Worm (Caenorhabditis elegans) whole organism, L2 larva: ENCODE results near the gene Y69A2AR.47.
A peak's percentile ranks its signal among the peaks of the same experiment; 100 is the strongest.

Source experiments
- C34F6.9 ChIP-seq: fragments of 150-350 bp; optimal IDR thresholded peaks from 2 replicates; lab custom pipeline; 2014; ENCODE audit warnings: missing biosample characterization, missing genetic modification characterization
- R02D3.7 ChIP-seq: fragments of 150-350 bp; optimal IDR thresholded peaks from 2 replicates; lab custom pipeline; 2014; ENCODE audit warnings: missing biosample characterization, missing genetic modification characterization
- alr-1 ChIP-seq: fragments of 150-350 bp; optimal IDR thresholded peaks from 2 replicates; lab custom pipeline; 2014; ENCODE audit warnings: missing biosample characterization, missing genetic modification characterization
- aly-2 ChIP-seq: fragments of 150-350 bp; optimal IDR thresholded peaks from 2 replicates; lab custom pipeline; 2014; ENCODE audit warnings: missing biosample characterization, missing genetic modification characterization
- ama-1 ChIP-seq: fragments of 150-350 bp; optimal IDR thresholded peaks from 2 replicates; lab custom pipeline; 2018; ENCODE audit warnings: inconsistent platforms
- crh-2 ChIP-seq: sonication (generic microtip); optimal IDR thresholded peaks from 2 replicates; lab custom pipeline; 2017; ENCODE audit warnings: missing biosample characterization, missing genetic modification characterization
- dmd-4 ChIP-seq: sonication (generic microtip); optimal IDR thresholded peaks from 2 replicates; lab custom pipeline; 2017; ENCODE audit warnings: missing biosample characterization, missing genetic modification characterization
- egl-27 ChIP-seq: sonication (generic microtip); optimal IDR thresholded peaks from 3 replicates; lab custom pipeline; 2017; ENCODE audit warnings: missing biosample characterization, missing genetic modification reagents, missing genetic modification characterization
- elt-3 ChIP-seq: sonication (generic microtip); optimal IDR thresholded peaks from 2 replicates; lab custom pipeline; 2017; ENCODE audit warnings: missing biosample characterization, missing genetic modification characterization
- lin-13 ChIP-seq: fragments of 150-350 bp; optimal IDR thresholded peaks from 2 replicates; lab custom pipeline; 2014; ENCODE audit warnings: missing biosample characterization, missing genetic modification reagents, missing genetic modification characterization
- lin-39 ChIP-seq: fragments of 150-350 bp; optimal IDR thresholded peaks from 2 replicates; lab custom pipeline; 2014; ENCODE audit warnings: missing biosample characterization, missing genetic modification reagents, missing genetic modification characterization
- nhr-21 ChIP-seq: fragments of 150-350 bp; optimal IDR thresholded peaks from 2 replicates; lab custom pipeline; 2014; ENCODE audit warnings: missing biosample characterization, missing genetic modification characterization
- nhr-237 ChIP-seq: fragments of 150-350 bp; optimal IDR thresholded peaks from 2 replicates; lab custom pipeline; 2014; ENCODE audit warnings: missing biosample characterization, missing genetic modification characterization
- nhr-25 ChIP-seq: fragments of 150-350 bp; sonication (generic microtip); optimal IDR thresholded peaks from 3 replicates; lab custom pipeline; 2014; ENCODE audit warnings: missing biosample characterization, missing genetic modification characterization
- sem-4 ChIP-seq: fragments of 150-350 bp; optimal IDR thresholded peaks from 2 replicates; lab custom pipeline; 2014; ENCODE audit warnings: missing biosample characterization, missing genetic modification reagents, missing genetic modification characterization
- skn-1 ChIP-seq: sonication (generic microtip); optimal IDR thresholded peaks from 2 replicates; lab custom pipeline; 2017; ENCODE audit warnings: missing biosample characterization, missing genetic modification characterization
- sma-3 ChIP-seq: sonication (generic microtip); optimal IDR thresholded peaks from 2 replicates; lab custom pipeline; 2016; ENCODE audit warnings: missing genetic modification reagents, missing genetic modification characterization, missing compliant biosample characterization
- unc-55 ChIP-seq: fragments of 150-350 bp; sonication (generic microtip); optimal IDR thresholded peaks from 3 replicates; lab custom pipeline; 2014; ENCODE audit warnings: missing biosample characterization, missing genetic modification reagents, missing genetic modification characterization
- unc-62 ChIP-seq: fragments of 150-350 bp; optimal IDR thresholded peaks from 2 replicates; lab custom pipeline; 2014; ENCODE audit warnings: missing biosample characterization, missing genetic modification reagents, missing genetic modification characterization
- zag-1 ChIP-seq: fragments of 150-350 bp; optimal IDR thresholded peaks from 2 replicates; lab custom pipeline; 2014; ENCODE audit warnings: missing biosample characterization, missing genetic modification characterization
- ztf-1 ChIP-seq: fragments of 200-800 bp; sonication (Bioruptor generic); conservative IDR thresholded peaks from 2 replicates; pipeline ENCODE4 v1.3.6; 2022; ENCODE audit warnings: missing genetic modification characterization, missing compliant biosample characterization

Y69A2AR.47 gene

DNA sequence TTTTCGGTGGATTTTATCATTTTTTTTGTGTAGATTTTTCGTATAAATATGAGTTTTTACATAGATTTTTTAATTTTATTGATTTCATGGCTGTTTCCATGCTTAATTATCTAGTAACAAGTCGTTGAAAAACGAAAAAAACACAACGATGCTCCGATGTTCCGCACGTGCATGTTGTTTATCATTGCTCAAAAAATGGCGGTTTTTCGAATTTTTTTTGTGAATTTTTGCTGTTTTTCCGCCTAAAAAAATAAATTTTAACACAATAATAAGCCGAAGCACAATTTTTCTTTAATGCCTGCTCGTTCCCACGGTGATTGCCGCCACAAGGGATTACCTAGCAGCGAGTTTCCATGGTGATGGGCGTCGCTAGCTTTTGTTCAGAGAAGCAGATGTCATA, 44.5 kb downstream of the Y69A2AR.47 start:
- TF ChIP-seq unc-62 (no peak), dmd-4 (tag; lab: Kevin White, UChicago) (no peak), unc-55 (peak; percentile 5)

DNA sequence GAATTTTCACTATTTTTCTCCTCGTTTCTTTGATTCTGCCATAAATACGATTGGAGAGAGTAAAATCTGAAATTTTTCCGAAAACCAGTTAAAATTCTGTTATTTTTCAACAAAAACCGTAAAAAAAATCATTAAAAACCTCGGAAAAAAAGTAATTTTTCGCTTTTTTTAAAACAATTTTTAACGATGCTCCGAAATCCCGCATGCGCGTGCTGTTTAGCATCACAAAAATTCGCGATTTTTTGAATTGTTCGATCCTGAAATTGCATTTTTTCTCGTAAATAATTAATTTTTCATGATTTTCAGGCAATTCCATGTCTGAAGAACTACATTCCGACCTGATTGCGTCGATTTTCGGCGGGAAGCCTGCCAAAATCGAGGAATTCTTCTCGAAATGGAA, 45.2 kb downstream of the Y69A2AR.47 start, which contains the start of gene ric-8:
ric-8 (plus strand) TSS at position 301 of the 400 bp plus-strand sequence.
- TF ChIP-seq crh-2 (tag; lab: Kevin White, UChicago), result no peak
- no peak for TF ChIP-seq skn-1
- no peak for TF ChIP-seq sma-3 (GFP tag; lab: Kevin White, UChicago)
- no peak for TF ChIP-seq zag-1 (tag; lab: Kevin White, UChicago)
- no peak for TF ChIP-seq nhr-237 (tag; lab: Kevin White, UChicago)
- no peak for TF ChIP-seq nhr-21 (tag; lab: Kevin White, UChicago)
- no peak for TF ChIP-seq egl-27
- no peak for TF ChIP-seq sem-4 (tag; lab: Kevin White, UChicago)
- TF ChIP-seq lin-13 (GFP tag; lab: Kevin White, UChicago), result no peak
- TF ChIP-seq unc-62, result no peak
- no peak for TF ChIP-seq R02D3.7
- no peak for TF ChIP-seq aly-2
- TF ChIP-seq elt-3 (tag; lab: Kevin White, UChicago), result no peak
- no peak for TF ChIP-seq lin-39 (tag; lab: Kevin White, UChicago)
- no peak for TF ChIP-seq ztf-1 (GFP tag; lab: Robert Waterston, UW)
- no peak for TF ChIP-seq alr-1 (tag; lab: Kevin White, UChicago)
- no peak for TF ChIP-seq ama-1 (lab: Kevin White, UChicago)
- no peak for TF ChIP-seq C34F6.9 (tag; lab: Kevin White, UChicago)
- TF ChIP-seq nhr-25 (tag; lab: Kevin White, UChicago), result no peak
